Fruit fly (Drosophila melanogaster) whole organism, wandering third instar larva: ENCODE data around the gene Ptpa.

Experiments used
- CG9705 ChIP-seq: fragments of 200-800 bp; sonication (Bioruptor generic); optimal IDR thresholded peaks from 2 replicates; lab custom pipeline; 2018; ENCODE audit warnings: missing biosample characterization, mild to moderate bottlenecking, missing genetic modification characterization
- CrebA ChIP-seq: fragments of 200-800 bp; sonication (Bioruptor generic); optimal IDR thresholded peaks from 2 replicates; lab custom pipeline; 2016; ENCODE audit warnings: missing biosample characterization, mild to moderate bottlenecking, missing genetic modification characterization, borderline replicate concordance
- Dif ChIP-seq: fragments of 200-275, 200-300 bp; sonication (Bioruptor generic); optimal IDR thresholded peaks from 2 replicates; lab custom pipeline; 2018; ENCODE audit warnings: missing biosample characterization, missing genetic modification characterization; ENCODE audit not compliant: partially characterized antibody
- GATAd ChIP-seq: sonication (Bioruptor generic); optimal IDR thresholded peaks from 2 replicates; lab custom pipeline; 2016; ENCODE audit warnings: missing biosample characterization, missing genetic modification characterization
- HLH106 ChIP-seq: fragments of 200-800 bp; optimal IDR thresholded peaks from 3 replicates; lab custom pipeline; 2019; ENCODE audit warnings: missing biosample characterization, mild to moderate bottlenecking, missing genetic modification characterization, moderate library complexity
- Hnf4 ChIP-seq: fragments of 200-800 bp; sonication (Bioruptor generic); optimal IDR thresholded peaks from 2 replicates; lab custom pipeline; 2016; ENCODE audit warnings: missing biosample characterization, mild to moderate bottlenecking, missing genetic modification characterization
- Hr83 ChIP-seq: fragments of 200-300 bp; sonication (Bioruptor generic); optimal IDR thresholded peaks from 2 replicates; lab custom pipeline; 2016; ENCODE audit warnings: missing biosample characterization, mild to moderate bottlenecking, missing genetic modification characterization, moderate library complexity; ENCODE audit not compliant: poor library complexity, severe bottlenecking
- Jra ChIP-seq: sonication (Bioruptor generic); optimal IDR thresholded peaks from 2 replicates; lab custom pipeline; 2016; ENCODE audit warnings: missing biosample characterization, missing genetic modification characterization
- Mio ChIP-seq: sonication (Bioruptor generic); optimal IDR thresholded peaks from 2 replicates; lab custom pipeline; 2016; ENCODE audit warnings: missing biosample characterization, missing genetic modification characterization
- Myc ChIP-seq: fragments of >200 bp; optimal IDR thresholded peaks from 2 replicates; lab custom pipeline; 2017
- N ChIP-seq: fragments of >200 bp; optimal IDR thresholded peaks from 2 replicates; lab custom pipeline; 2018; ENCODE audit warnings: missing biosample characterization, missing external identifiers, missing genetic modification characterization
- OdsH ChIP-seq: fragments of 200-800 bp; sonication (Bioruptor generic); optimal IDR thresholded peaks from 2 replicates; lab custom pipeline; 2016; ENCODE audit warnings: missing biosample characterization, mild to moderate bottlenecking, missing genetic modification characterization
- Sp1 ChIP-seq: fragments of 200-800 bp; sonication (Bioruptor generic); optimal IDR thresholded peaks from 3 replicates; lab custom pipeline; 2019; ENCODE audit warnings: missing biosample characterization, mild to moderate bottlenecking, missing genetic modification characterization, moderate library complexity
- Vsx2 ChIP-seq: fragments of 200-300, 225-300 bp; sonication (Bioruptor generic); optimal IDR thresholded peaks from 2 replicates; lab custom pipeline; 2018; ENCODE audit warnings: missing biosample characterization, missing genetic modification characterization; ENCODE audit not compliant: partially characterized antibody
- br ChIP-seq: fragments of 200-800 bp; sonication (Bioruptor generic); optimal IDR thresholded peaks from 2 replicates; lab custom pipeline; 2016; ENCODE audit warnings: missing biosample characterization, missing genetic modification characterization
- brk ChIP-seq: fragments of 200-800 bp; sonication (Bioruptor generic); optimal IDR thresholded peaks from 2 replicates; lab custom pipeline; 2016; ENCODE audit warnings: missing biosample characterization, mild to moderate bottlenecking, missing genetic modification characterization
- dl ChIP-seq, 2 experiments: fragments of 175-275, 200-275 bp in 1 of 2; fragments of 200-275 bp in 1 of 2; sonication (Bioruptor generic); optimal IDR thresholded peaks; lab custom pipeline; 2018; ENCODE audit warnings: mild to moderate bottlenecking in 2 of 2, missing biosample characterization in 2 of 2, missing genetic modification characterization in 2 of 2, moderate library complexity in 2 of 2; ENCODE audit not compliant: partially characterized antibody in 2 of 2, insufficient read depth in 1 of 2
- ey ChIP-seq: fragments of 200-800 bp; sonication (Bioruptor generic); optimal IDR thresholded peaks from 2 replicates; lab custom pipeline; 2016; ENCODE audit warnings: missing biosample characterization, missing genetic modification characterization
- foxo ChIP-seq, 2 experiments: fragments of 200-800 bp; sonication (Bioruptor generic); optimal IDR thresholded peaks; 2 replicates in 1 of 2; 3 replicates in 1 of 2; lab custom pipeline; 2016 to 2017; ENCODE audit warnings: missing biosample characterization in 2 of 2, missing genetic modification characterization in 2 of 2
- fru ChIP-seq: fragments of 200-800 bp; sonication (Bioruptor generic); optimal IDR thresholded peaks from 3 replicates; lab custom pipeline; 2016; ENCODE audit warnings: missing biosample characterization, mild to moderate bottlenecking, missing genetic modification characterization
- h ChIP-seq: fragments of 200-800 bp; sonication (Bioruptor generic); optimal IDR thresholded peaks from 3 replicates; lab custom pipeline; 2016; ENCODE audit warnings: missing biosample characterization, mild to moderate bottlenecking, missing genetic modification characterization
- jim ChIP-seq: fragments of 175-275, 200-325 bp; sonication (Bioruptor generic); optimal IDR thresholded peaks from 2 replicates; lab custom pipeline; 2016; ENCODE audit warnings: missing biosample characterization, mild to moderate bottlenecking, missing genetic modification characterization
- lola ChIP-seq: fragments of >200 bp; optimal IDR thresholded peaks from 2 replicates; lab custom pipeline; 2017; ENCODE audit warnings: missing biosample characterization, missing genetic modification characterization
- psq ChIP-seq: fragments of 200-800 bp; sonication (Bioruptor generic); optimal IDR thresholded peaks from 3 replicates; lab custom pipeline; 2017; ENCODE audit warnings: missing biosample characterization, mild to moderate bottlenecking, missing genetic modification characterization, moderate library complexity
- rgr ChIP-seq: fragments of 200-800 bp; sonication (Bioruptor generic); optimal IDR thresholded peaks from 3 replicates; lab custom pipeline; 2016; ENCODE audit warnings: missing biosample characterization, mild to moderate bottlenecking, missing genetic modification characterization
- tai ChIP-seq: sonication (Bioruptor generic); optimal IDR thresholded peaks from 2 replicates; lab custom pipeline; 2016; ENCODE audit warnings: missing biosample characterization, missing genetic modification characterization
- usp ChIP-seq: fragments of >200 bp; optimal IDR thresholded peaks from 2 replicates; lab custom pipeline; 2017; ENCODE audit warnings: missing biosample characterization, missing genetic modification characterization
- woc ChIP-seq: sonication (Bioruptor generic); optimal IDR thresholded peaks from 2 replicates; lab custom pipeline; 2016; ENCODE audit warnings: missing biosample characterization, mild to moderate bottlenecking, missing genetic modification characterization

Ptpa gene

dm6 chr2L:3416527-3417304, 39.9 kb downstream of the Ptpa start, which contains the start of gene CG31952:
CG31952 (plus strand) TSS chr2L:3416693.
- no peak for TF ChIP-seq Hr83
- TF ChIP-seq ey, result peak; percentile 28
- TF ChIP-seq h (GFP tag; lab: Kevin White, UChicago), result peak; percentile 54
- TF ChIP-seq fru (GFP tag; lab: Kevin White, UChicago), result peak; percentile 40
- no peak for TF ChIP-seq Jra (GFP tag; lab: Kevin White, UChicago)
- peak in 1 of 2 experiments; percentile 41 for TF ChIP-seq foxo (GFP tag; optimal IDR thresholded peaks at IDR 0.05; lab: Kevin White, UChicago)
- peak; percentile 31 for TF ChIP-seq rgr

- TF ChIP-seq dl (GFP tag; optimal IDR thresholded peaks at IDR 0.05; lab: Kevin White, UChicago; ENCODE audit: insufficient read depth in 1 of 2, partially characterized antibody in 2 of 2), result no peak
- no peak for TF ChIP-seq psq (GFP tag; lab: Kevin White, UChicago)
- no peak for TF ChIP-seq lola (GFP tag; lab: Kevin White, UChicago)
- TF ChIP-seq GATAd (GFP tag; lab: Kevin White, UChicago), result no peak
- TF ChIP-seq Mio, result no peak
- TF ChIP-seq fru (GFP tag; lab: Kevin White, UChicago), result no peak
Measured at dm6 chr2L:3417613-3418012, 40.8 kb downstream of the Ptpa start.

- no peak for TF ChIP-seq HLH106 (tag; lab: Kevin White, UChicago)
- TF ChIP-seq tai (GFP tag; lab: Kevin White, UChicago), result no peak
- TF ChIP-seq OdsH, result no peak
- TF ChIP-seq Dif (GFP tag; lab: Kevin White, UChicago), result no peak
- no peak for TF ChIP-seq woc
- TF ChIP-seq fru (GFP tag; lab: Kevin White, UChicago), result no peak
- no peak for TF ChIP-seq Hnf4
- no peak for TF ChIP-seq Sp1 (GFP tag; lab: Kevin White, UChicago)
- TF ChIP-seq brk (GFP tag; lab: Kevin White, UChicago), result no peak
- TF ChIP-seq jim, result no peak
- TF ChIP-seq CrebA, result no peak
- TF ChIP-seq br (GFP tag; lab: Kevin White, UChicago), result no peak
- TF ChIP-seq Myc, result no peak
Measured at dm6 chr2L:3422753-3423152, 46.0 kb downstream of the Ptpa start.

dm6 chr2L:3425947-3426346, 49.1 kb downstream of the Ptpa start:
- TF ChIP-seq tai (GFP tag; lab: Kevin White, UChicago) (no peak), CG9705 (no peak), N (GFP tag; lab: Kevin White, UChicago) (no peak), foxo (GFP tag; optimal IDR thresholded peaks at IDR 0.05; lab: Kevin White, UChicago) (no peak)
- TF ChIP-seq, all 38 proteins: peak for 0

- TF ChIP-seq psq (GFP tag; lab: Kevin White, UChicago) (peak; percentile 8), Vsx2 (GFP tag; lab: Kevin White, UChicago) (peak; percentile 33), CG9705 (no peak), usp (GFP tag; lab: Kevin White, UChicago) (no peak)
Measured at dm6 chr2L:3426669-3427232, 49.9 kb downstream of the Ptpa start, which contains the start of gene Pgant2. Pgant2 (minus strand) TSS chr2L:3426719.
